Worm (Caenorhabditis elegans): ENCODE measurements around the gene F42A9.7.

F42A9.7 gene

DNA sequence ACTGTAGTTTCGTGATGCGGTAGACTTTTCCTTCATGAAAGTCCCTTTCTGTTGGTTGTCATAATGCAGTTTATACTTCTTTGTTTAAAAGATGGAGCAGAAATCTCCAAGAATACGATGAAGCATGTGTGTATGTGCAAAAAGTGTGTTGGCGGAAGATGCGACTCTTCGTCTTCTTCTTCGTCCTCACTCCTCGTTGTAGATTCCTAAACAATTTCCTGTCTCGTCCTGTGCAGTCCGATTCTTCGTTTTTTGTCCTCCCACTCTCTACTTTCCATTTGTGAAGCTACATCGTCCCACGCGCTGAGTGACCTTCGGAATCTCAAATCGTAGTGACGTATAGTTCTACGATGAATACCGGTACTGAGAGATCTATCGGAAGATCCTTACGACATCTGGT lies 11.3 kb upstream of the F42A9.7 start:
- no peak for TF ChIP-seq gmeb-1 (tag; optimal IDR thresholded peaks at IDR 0.05)
- no peak for TF ChIP-seq egl-27 (tag; optimal IDR thresholded peaks at IDR 0.05)
- TF ChIP-seq ama-1 (optimal IDR thresholded peaks at IDR 0.05), result no peak
- no peak for TF ChIP-seq mbf-1 (tag; optimal IDR thresholded peaks at IDR 0.05)

DNA sequence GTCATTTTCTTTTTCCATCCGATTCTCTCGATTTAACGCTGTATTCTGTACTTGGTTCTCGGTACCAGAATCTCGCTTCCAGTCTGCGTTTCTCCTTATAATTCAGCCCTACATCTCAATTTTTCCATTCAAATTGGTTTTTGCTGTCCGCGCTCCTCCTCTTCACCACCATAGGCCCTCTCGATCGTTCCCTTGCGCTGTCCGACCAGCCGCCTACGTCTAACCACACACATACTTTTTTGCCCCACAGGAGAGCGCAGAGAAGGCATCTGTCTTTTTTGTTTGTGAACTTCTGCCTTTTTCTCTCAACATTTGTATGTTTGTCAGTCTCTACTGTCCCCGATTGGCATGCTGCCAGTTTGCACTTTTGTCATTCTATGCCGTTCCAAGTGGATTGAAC lies 10.4 kb upstream of the F42A9.7 start, which contains the start of gene F42A9.11:
F42A9.11 (plus strand) TSS at position 310 of the 400 bp plus-strand sequence.
- TF ChIP-seq sem-4 (tag; optimal IDR thresholded peaks at IDR 0.05), result peak; percentile 19
- TF ChIP-seq egl-27 (tag; optimal IDR thresholded peaks at IDR 0.05), result peak; percentile 16
- peak; percentile 4 for TF ChIP-seq sma-9 (GFP tag; optimal IDR thresholded peaks at IDR 0.05)
- TF ChIP-seq sma-9 (tag; optimal IDR thresholded peaks at IDR 0.05), result no peak
- TF ChIP-seq nhr-129 (tag; optimal IDR thresholded peaks at IDR 0.05), result peak; percentile 55
- TF ChIP-seq nhr-25 (tag; optimal IDR thresholded peaks at IDR 0.05), result peak; percentile 50
- TF ChIP-seq Y55F3AM.14 (GFP tag; optimal IDR thresholded peaks at IDR 0.05), result no peak
- TF ChIP-seq lsy-2 (tag; optimal IDR thresholded peaks at IDR 0.05), result peak in 1 of 2 experiments; percentile 1
- TF ChIP-seq F13H6.1 (tag; optimal IDR thresholded peaks at IDR 0.05), result peak; percentile 61
- TF ChIP-seq nhr-12 (tag; optimal IDR thresholded peaks at IDR 0.05), result no peak
- TF ChIP-seq gmeb-1 (tag; optimal IDR thresholded peaks at IDR 0.05), result no peak
- TF ChIP-seq fos-1 (tag; optimal IDR thresholded peaks at IDR 0.05), result peak; percentile 57
- peak; percentile 46 for TF ChIP-seq C34F6.9 (tag; optimal IDR thresholded peaks at IDR 0.05)
- TF ChIP-seq nhr-23 (tag; optimal IDR thresholded peaks at IDR 0.05), result no peak
- TF ChIP-seq skn-1 (tag; optimal IDR thresholded peaks at IDR 0.05), result no peak
- no peak for TF ChIP-seq peb-1 (tag; optimal IDR thresholded peaks at IDR 0.05)
- peak; percentile 55 for TF ChIP-seq sma-3 (GFP tag; optimal IDR thresholded peaks at IDR 0.05)
- peak; percentile 53 for TF ChIP-seq blmp-1 (tag; optimal IDR thresholded peaks at IDR 0.05; ENCODE audit: insufficient read depth)

DNA sequence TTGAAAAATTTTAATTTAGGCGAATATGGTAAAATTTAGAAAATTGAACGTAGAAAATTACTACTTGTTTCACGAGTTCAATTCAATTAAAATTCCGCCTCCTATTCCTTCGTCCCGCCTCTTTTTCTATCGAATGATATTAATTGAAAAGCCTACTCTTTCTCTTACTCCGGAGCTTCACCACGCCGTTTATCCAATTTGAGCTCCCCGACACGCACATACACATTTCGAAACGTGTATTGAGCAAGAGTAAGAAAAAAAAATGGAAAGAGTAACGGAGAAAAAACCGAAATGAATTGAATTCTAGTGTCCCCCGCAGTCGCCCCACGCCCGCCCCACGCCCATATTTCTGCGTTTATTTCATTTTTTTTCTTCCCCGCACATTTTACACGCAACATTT lies 9.3 kb upstream of the F42A9.7 start:
- TF ChIP-seq sma-9 (GFP tag; optimal IDR thresholded peaks at IDR 0.05), result no peak
- no peak for TF ChIP-seq sma-9 (tag; optimal IDR thresholded peaks at IDR 0.05)
- peak; percentile 7 for TF ChIP-seq C34F6.9 (tag; optimal IDR thresholded peaks at IDR 0.05)
- TF ChIP-seq sma-3 (GFP tag; optimal IDR thresholded peaks at IDR 0.05), result no peak

DNA sequence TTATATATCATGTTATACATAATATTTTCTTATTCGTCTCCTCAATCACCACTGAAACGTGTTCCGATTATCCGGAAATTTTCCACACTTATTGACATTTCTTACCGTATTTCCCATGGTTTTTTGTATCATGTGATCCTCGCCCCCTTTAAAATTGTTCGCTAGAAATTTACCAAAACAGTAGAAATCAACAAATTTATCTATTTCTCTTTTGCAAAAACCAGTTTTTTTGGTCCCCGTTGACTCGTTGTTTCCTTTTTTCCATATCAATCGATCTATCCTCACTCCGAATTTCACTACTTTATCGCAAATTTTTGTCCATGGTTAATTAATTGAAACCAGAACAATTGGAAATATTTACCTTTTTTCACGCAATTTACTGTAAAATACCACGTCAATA lies 8.8 kb upstream of the F42A9.7 start:
- TF ChIP-seq sem-4 (tag; optimal IDR thresholded peaks at IDR 0.05) (no peak), ceh-82 (tag; optimal IDR thresholded peaks at IDR 0.05) (no peak), lsy-2 (tag; optimal IDR thresholded peaks at IDR 0.05) (no peak), unc-55 (GFP tag; optimal IDR thresholded peaks at IDR 0.05) (no peak), unc-39 (tag; optimal IDR thresholded peaks at IDR 0.05) (no peak), R02D3.7 (tag; optimal IDR thresholded peaks at IDR 0.05) (no peak), nhr-10 (tag; optimal IDR thresholded peaks at IDR 0.05) (no peak), crh-2 (tag; optimal IDR thresholded peaks at IDR 0.05) (no peak), sma-3 (GFP tag; optimal IDR thresholded peaks at IDR 0.05) (no peak), nhr-23 (tag; optimal IDR thresholded peaks at IDR 0.05) (no peak), F13H6.1 (tag; optimal IDR thresholded peaks at IDR 0.05) (no peak), egl-27 (tag; optimal IDR thresholded peaks at IDR 0.05) (no peak), skn-1 (tag; optimal IDR thresholded peaks at IDR 0.05) (no peak), peb-1 (tag; optimal IDR thresholded peaks at IDR 0.05) (no peak), zag-1 (tag; optimal IDR thresholded peaks at IDR 0.05) (no peak), lin-39 (tag; optimal IDR thresholded peaks at IDR 0.05) (no peak), nhr-6 (tag; optimal IDR thresholded peaks at IDR 0.05) (no peak), ztf-1 (GFP tag; conservative IDR thresholded peaks at IDR 0.05) (no peak)

DNA sequence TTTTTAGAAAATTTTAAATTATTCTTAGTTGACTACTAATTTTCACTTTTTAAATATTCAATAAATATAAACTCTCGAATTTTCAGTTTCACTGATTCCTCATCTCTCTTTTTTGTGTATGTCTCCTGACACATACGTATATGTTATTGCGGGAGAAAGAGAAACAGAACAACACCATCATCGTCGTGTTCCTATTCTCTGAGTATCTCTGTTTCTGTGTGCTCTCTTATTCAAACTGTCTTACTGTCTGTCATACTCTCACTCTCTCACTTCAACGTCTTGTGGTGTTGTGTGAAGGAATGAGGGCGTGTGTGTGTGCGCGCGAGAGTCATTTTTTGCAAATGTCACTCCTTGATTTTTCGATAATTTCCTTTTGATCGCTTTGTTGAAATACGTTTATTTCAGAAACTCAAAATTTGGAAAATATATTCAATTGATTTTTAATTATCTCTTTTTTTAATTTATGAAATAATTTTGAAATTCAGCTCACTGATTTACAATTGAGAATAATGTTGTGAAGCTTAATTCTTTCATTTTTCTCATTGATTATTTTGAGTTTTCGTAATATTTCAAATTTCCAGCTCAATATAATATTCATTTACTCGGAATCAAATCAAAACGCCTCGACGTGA lies 3.3 kb upstream of the F42A9.7 start, which contains the start of gene lin-49:
lin-49 (plus strand) TSS at position 582 of the 632 bp plus-strand sequence.
- no peak for TF ChIP-seq elt-3 (tag; optimal IDR thresholded peaks at IDR 0.05)
- peak; percentile 33 for TF ChIP-seq egl-27 (tag; optimal IDR thresholded peaks at IDR 0.05)
- TF ChIP-seq blmp-1 (tag; optimal IDR thresholded peaks at IDR 0.05; ENCODE audit: insufficient read depth), result peak; percentile 78
- TF ChIP-seq ceh-82 (tag; optimal IDR thresholded peaks at IDR 0.05), result no peak
- peak; percentile 89 for TF ChIP-seq nhr-129 (tag; optimal IDR thresholded peaks at IDR 0.05)
- TF ChIP-seq crh-2 (tag; optimal IDR thresholded peaks at IDR 0.05), result peak; percentile 84
- peak; percentile 15 for TF ChIP-seq gmeb-1 (tag; optimal IDR thresholded peaks at IDR 0.05)
- no peak for TF ChIP-seq ztf-1 (GFP tag; conservative IDR thresholded peaks at IDR 0.05)
- TF ChIP-seq sma-3 (GFP tag; optimal IDR thresholded peaks at IDR 0.05), result peak; percentile 26
- TF ChIP-seq mab-5 (tag; optimal IDR thresholded peaks at IDR 0.05), result peak; percentile 12
- TF ChIP-seq fos-1 (tag; optimal IDR thresholded peaks at IDR 0.05), result peak; percentile 90
- peak; percentile 71 for TF ChIP-seq F13H6.1 (tag; optimal IDR thresholded peaks at IDR 0.05)
- peak; percentile 65 for TF ChIP-seq nhr-6 (tag; optimal IDR thresholded peaks at IDR 0.05)
- peak; percentile 79 for TF ChIP-seq unc-55 (GFP tag; optimal IDR thresholded peaks at IDR 0.05)
- peak; percentile 90 for TF ChIP-seq C34F6.9 (tag; optimal IDR thresholded peaks at IDR 0.05)
- TF ChIP-seq nhr-21 (tag; optimal IDR thresholded peaks at IDR 0.05), result peak; percentile 60
- TF ChIP-seq sma-9 (GFP tag; optimal IDR thresholded peaks at IDR 0.05), result peak; percentile 81
- no peak for TF ChIP-seq sma-9 (tag; optimal IDR thresholded peaks at IDR 0.05)
- peak; percentile 57 for TF ChIP-seq lin-13 (GFP tag; optimal IDR thresholded peaks at IDR 0.05)
- no peak for TF ChIP-seq nhr-77 (tag; optimal IDR thresholded peaks at IDR 0.05)
- peak in 1 of 2 experiments; percentile 78 for TF ChIP-seq lsy-2 (tag; optimal IDR thresholded peaks at IDR 0.05)
- TF ChIP-seq nhr-25 (tag; optimal IDR thresholded peaks at IDR 0.05), result peak; percentile 74
- peak; percentile 44 for TF ChIP-seq sem-4 (tag; optimal IDR thresholded peaks at IDR 0.05)
- TF ChIP-seq snpc-4 (tag; optimal IDR thresholded peaks at IDR 0.05), result no peak
